Worm (Caenorhabditis elegans): ENCODE results near the gene dhp-2.

The dhp-2 gene

DNA sequence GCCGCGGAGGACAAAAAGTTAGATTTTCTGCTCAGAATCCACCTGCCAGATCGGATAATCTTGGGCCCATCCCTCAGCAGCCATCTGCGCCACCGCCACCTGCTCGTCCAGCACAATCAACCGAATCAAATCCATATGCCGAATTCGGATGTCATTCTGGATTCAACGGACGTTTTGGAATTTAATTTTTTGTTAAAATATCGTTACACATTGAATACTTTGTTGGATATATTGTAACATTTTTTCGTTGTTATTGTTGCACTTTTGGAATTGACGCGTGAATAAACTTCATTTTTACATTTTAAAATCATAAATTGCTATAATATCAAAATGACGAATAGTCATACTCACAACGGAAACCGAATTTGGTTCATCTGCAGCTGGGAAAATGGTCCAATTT is 44.3 kb upstream of the dhp-2 start, which contains the start of gene spe-29:
Gene spe-29 (plus strand): TSS at position 301 of the 400 bp plus-strand sequence.
- TF ChIP-seq hlh-4 (tag; optimal IDR thresholded peaks at IDR 0.05): no peak
- no peak for TF ChIP-seq efl-1 (optimal IDR thresholded peaks at IDR 0.05)
- TF ChIP-seq efl-1 (GFP tag; optimal IDR thresholded peaks at IDR 0.05 in 1 of 2): peak in 1 of 2 experiments; percentile 1

DNA sequence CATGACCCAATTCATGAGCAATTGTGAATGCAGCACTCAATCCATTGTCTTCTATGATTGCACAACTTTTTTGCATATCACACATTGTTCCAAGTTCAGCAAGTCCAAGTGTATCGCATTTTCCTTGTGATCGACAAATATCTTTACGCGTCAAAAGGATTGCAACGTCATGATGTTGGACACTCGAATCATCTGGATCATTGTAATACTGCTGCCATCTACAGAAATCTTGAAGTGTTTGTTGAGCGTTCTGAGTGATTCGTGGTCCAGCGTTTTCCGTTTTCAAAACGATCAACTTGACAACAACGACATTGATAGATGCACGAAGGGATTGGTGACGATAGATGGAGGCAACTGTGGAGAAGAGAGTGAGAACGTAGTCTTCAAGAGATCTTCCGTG is 34.7 kb upstream of the dhp-2 start:
- TF ChIP-seq nhr-47 (tag; optimal IDR thresholded peaks at IDR 0.05): no peak
- no peak for TF ChIP-seq nhr-90 (tag; optimal IDR thresholded peaks at IDR 0.05; ENCODE audit: poor library complexity)
- TF ChIP-seq unc-98 (GFP tag; IDR thresholded peaks at IDR 0.05): no peak
- TF ChIP-seq pax-3 (tag; optimal IDR thresholded peaks at IDR 0.05): no peak
- no peak for TF ChIP-seq grh-1 (GFP tag; IDR thresholded peaks at IDR 0.05)
- TF ChIP-seq skn-1 (tag; optimal IDR thresholded peaks at IDR 0.05): no peak
- no peak for TF ChIP-seq lin-13 (GFP tag; optimal IDR thresholded peaks at IDR 0.05)
- TF ChIP-seq unc-86 (tag; optimal IDR thresholded peaks at IDR 0.05): no peak
- no peak for TF ChIP-seq mdl-1 (tag; optimal IDR thresholded peaks at IDR 0.05)
- TF ChIP-seq isw-1 (GFP tag; IDR thresholded peaks at IDR 0.05): no peak
- no peak for TF ChIP-seq pqm-1 (tag; optimal IDR thresholded peaks at IDR 0.05)
- no peak for TF ChIP-seq ceh-88 (GFP tag; IDR thresholded peaks at IDR 0.05)
- no peak for TF ChIP-seq tlp-1 (tag; optimal IDR thresholded peaks at IDR 0.05)
- no peak for TF ChIP-seq lsy-2 (tag; optimal IDR thresholded peaks at IDR 0.05)
- TF ChIP-seq blmp-1 (tag; optimal IDR thresholded peaks at IDR 0.05): no peak

DNA sequence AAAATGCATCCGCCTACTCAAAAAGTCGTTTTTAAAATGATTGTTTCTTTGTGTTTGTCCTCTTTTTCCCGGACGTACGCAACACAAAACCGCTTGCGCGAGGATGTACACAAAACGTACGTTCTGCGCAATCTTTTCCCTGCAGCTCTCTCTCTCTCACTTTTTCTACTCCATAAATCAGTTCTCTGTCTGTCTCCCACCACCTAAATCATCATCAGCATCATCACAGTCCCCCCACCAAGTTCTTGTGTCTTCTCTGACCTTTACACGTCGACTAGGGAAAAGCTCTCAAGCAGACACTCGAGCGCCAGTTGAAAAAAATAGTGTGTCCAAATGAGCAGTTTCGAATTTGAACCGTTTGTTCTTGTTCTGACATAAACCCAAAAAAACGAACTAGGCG is 33.6 kb upstream of the dhp-2 start:
- no peak for TF ChIP-seq ets-5 (GFP tag; IDR thresholded peaks at IDR 0.05)
- peak; percentile 22 for TF ChIP-seq tbx-2 (tag; optimal IDR thresholded peaks at IDR 0.05)
- no peak for TF ChIP-seq ceh-8 (GFP tag; optimal IDR thresholded peaks at IDR 0.05)
- no peak for TF ChIP-seq egl-13 (tag; optimal IDR thresholded peaks at IDR 0.05)
- no peak for TF ChIP-seq lin-14 (GFP tag; optimal IDR thresholded peaks at IDR 0.05)
- TF ChIP-seq mef-2 (tag; optimal IDR thresholded peaks at IDR 0.05): no peak
- TF ChIP-seq irx-1 (tag; optimal IDR thresholded peaks at IDR 0.05): no peak
- TF ChIP-seq F16B12.6 (tag; optimal IDR thresholded peaks at IDR 0.05): no peak
- TF ChIP-seq unc-86 (tag; optimal IDR thresholded peaks at IDR 0.05): no peak
- TF ChIP-seq pax-3 (tag; optimal IDR thresholded peaks at IDR 0.05): no peak
- no peak for TF ChIP-seq unc-62 (GFP tag; optimal IDR thresholded peaks at IDR 0.05)
- TF ChIP-seq nhr-77 (tag; optimal IDR thresholded peaks at IDR 0.05): peak; percentile 45
- TF ChIP-seq sup-37 (GFP tag; optimal IDR thresholded peaks at IDR 0.05): no peak
- TF ChIP-seq tlp-1 (tag; optimal IDR thresholded peaks at IDR 0.05): no peak
- no peak for TF ChIP-seq ztf-11 (tag; optimal IDR thresholded peaks at IDR 0.05)
- no peak for TF ChIP-seq sox-4 (tag; optimal IDR thresholded peaks at IDR 0.05)
- TF ChIP-seq ceh-82 (tag; optimal IDR thresholded peaks at IDR 0.05): no peak
- TF ChIP-seq ceh-88 (GFP tag; IDR thresholded peaks at IDR 0.05): no peak
- TF ChIP-seq blmp-1 (tag; optimal IDR thresholded peaks at IDR 0.05): no peak
- no peak for TF ChIP-seq efl-1 (optimal IDR thresholded peaks at IDR 0.05)
- peak in 1 of 2 experiments; percentile 79 for TF ChIP-seq efl-1 (GFP tag; optimal IDR thresholded peaks at IDR 0.05 in 1 of 2)
- no peak for TF ChIP-seq fkh-4 (tag; optimal IDR thresholded peaks at IDR 0.05; ENCODE audit: borderline replicate concordance)
- TF ChIP-seq nhr-237 (tag; optimal IDR thresholded peaks at IDR 0.05): no peak
- no peak for TF ChIP-seq nhr-84 (tag; optimal IDR thresholded peaks at IDR 0.05)
- TF ChIP-seq pqm-1 (tag; optimal IDR thresholded peaks at IDR 0.05): no peak

DNA sequence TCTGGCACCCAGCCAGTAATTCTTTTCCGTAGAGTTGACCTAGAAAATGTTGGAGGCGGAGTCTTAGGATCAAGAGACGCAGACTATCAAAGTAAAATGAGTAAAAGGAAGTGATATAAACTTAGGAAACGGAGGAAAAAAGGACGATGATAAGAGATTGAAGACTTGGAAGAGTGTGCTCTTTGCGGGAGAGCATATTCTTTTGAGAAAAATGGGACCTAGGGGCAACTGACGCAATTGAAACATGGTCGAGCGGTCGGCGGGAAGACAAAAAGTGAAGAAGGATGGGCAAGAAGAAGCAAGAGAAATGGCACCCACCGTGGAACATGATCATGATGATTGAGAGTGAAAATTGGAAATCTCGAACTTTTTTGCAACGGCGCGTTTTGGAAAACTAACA is 29.9 kb upstream of the dhp-2 start:
- TF ChIP-seq nhr-77 (tag; optimal IDR thresholded peaks at IDR 0.05): peak; percentile 35
- peak; percentile 39 for TF ChIP-seq snu-23 (GFP tag; optimal IDR thresholded peaks at IDR 0.05)
- TF ChIP-seq nhr-20 (tag; optimal IDR thresholded peaks at IDR 0.05): peak; percentile 24
- TF ChIP-seq nhr-237 (tag; optimal IDR thresholded peaks at IDR 0.05): no peak
- no peak for TF ChIP-seq aly-2 (tag; optimal IDR thresholded peaks at IDR 0.05)
- peak; percentile 73 for TF ChIP-seq lin-14 (GFP tag; optimal IDR thresholded peaks at IDR 0.05)
- TF ChIP-seq ztf-11 (tag; optimal IDR thresholded peaks at IDR 0.05): no peak
- TF ChIP-seq lsy-2 (tag; optimal IDR thresholded peaks at IDR 0.05): no peak
- no peak for TF ChIP-seq sox-4 (tag; optimal IDR thresholded peaks at IDR 0.05)
- peak; percentile 59 for TF ChIP-seq nhr-19 (GFP tag; conservative IDR thresholded peaks at IDR 0.05)
- TF ChIP-seq efl-1 (optimal IDR thresholded peaks at IDR 0.05): peak; percentile 4 to 56
- peak in 1 of 2 experiments; percentile 52 for TF ChIP-seq efl-1 (GFP tag; optimal IDR thresholded peaks at IDR 0.05 in 1 of 2)
- no peak for TF ChIP-seq fkh-8 (tag; optimal IDR thresholded peaks at IDR 0.05)
- no peak for TF ChIP-seq jun-1 (tag; optimal IDR thresholded peaks at IDR 0.05)
- TF ChIP-seq nhr-71 (tag; optimal IDR thresholded peaks at IDR 0.05): peak; percentile 66
- peak; percentile 20 for TF ChIP-seq tbx-2 (tag; optimal IDR thresholded peaks at IDR 0.05)
- no peak for TF ChIP-seq nhr-47 (tag; optimal IDR thresholded peaks at IDR 0.05)
- peak; percentile 60 for TF ChIP-seq rnt-1 (tag; optimal IDR thresholded peaks at IDR 0.05)
- TF ChIP-seq dpl-1 (GFP tag; optimal IDR thresholded peaks at IDR 0.05): peak; percentile 8 to 39 (median 12)
- peak in 1 of 2 experiments; percentile 51 for TF ChIP-seq lin-35 (GFP tag; optimal IDR thresholded peaks at IDR 0.05)
- TF ChIP-seq mep-1 (tag; optimal IDR thresholded peaks at IDR 0.05): peak; percentile 8

All from whole organism, L1 larva.